Fruit fly (Drosophila melanogaster) whole organism, embryonic: Measurements from ENCODE around the gene Gycalpha99B.
A peak's percentile ranks its signal among the peaks of the same experiment; 100 is the strongest.

ENCODE experiments used
- Abd-B ChIP-seq: fragments of 200-800 bp; sonication (Bioruptor generic); optimal IDR thresholded peaks from 2 replicates; lab custom pipeline; 2018; ENCODE audit warnings: missing biosample characterization, mild to moderate bottlenecking, missing genetic modification characterization, moderate library complexity
- Awh ChIP-seq: fragments of 200-800 bp; sonication (Bioruptor generic); IDR thresholded peaks from 2 replicates; pipeline ENCODE4, ENCODE4 v1.3.6; 2022; ENCODE audit warnings: missing biosample characterization, missing genetic modification characterization
- CG10979 ChIP-seq: fragments of 200-800 bp; sonication (Bioruptor generic); optimal IDR thresholded peaks from 2 replicates; lab custom pipeline; 2018; ENCODE audit warnings: missing biosample characterization, mild to moderate bottlenecking, missing genetic modification characterization, moderate library complexity
- CG11560 ChIP-seq: fragments of 200-800 bp; sonication (Bioruptor generic); IDR thresholded peaks from 3 replicates; pipeline ENCODE4 v1.3.6; 2022; ENCODE audit warnings: missing biosample characterization, missing genetic modification characterization
- CG11695 ChIP-seq: fragments of 200-800 bp; sonication (Bioruptor generic); IDR thresholded peaks from 3 replicates; pipeline ENCODE4 v1.3.6; 2022; ENCODE audit warnings: missing biosample characterization, missing genetic modification characterization
- CG12391 ChIP-seq: fragments of 200-800 bp; sonication (Bioruptor generic); optimal IDR thresholded peaks from 3 replicates; lab custom pipeline; 2018; ENCODE audit warnings: missing biosample characterization, mild to moderate bottlenecking, missing genetic modification characterization, moderate library complexity
- CG12659 ChIP-seq: fragments of 200-800 bp; sonication (Bioruptor generic); optimal IDR thresholded peaks from 3 replicates; lab custom pipeline; 2017; ENCODE audit warnings: mild to moderate bottlenecking, missing biosample characterization, missing genetic modification reagents, missing genetic modification characterization
- CG12769 ChIP-seq: fragments of 200-800 bp; sonication (Bioruptor generic); optimal IDR thresholded peaks from 2 replicates; lab custom pipeline; 2019; ENCODE audit warnings: missing biosample characterization, mild to moderate bottlenecking, missing genetic modification characterization, moderate library complexity
- CG15011 ChIP-seq: fragments of 200-800 bp; sonication (Bioruptor generic); optimal IDR thresholded peaks from 3 replicates; lab custom pipeline; 2018; ENCODE audit warnings: missing biosample characterization, mild to moderate bottlenecking, missing genetic modification characterization
- CG15073 ChIP-seq: fragments of 200-800 bp; sonication (Bioruptor generic); optimal IDR thresholded peaks from 2 replicates; lab custom pipeline; 2016; ENCODE audit warnings: missing biosample characterization, missing genetic modification characterization
- CG16815 ChIP-seq: fragments of 200-800 bp; sonication (Bioruptor generic); optimal IDR thresholded peaks from 3 replicates; lab custom pipeline; 2017; ENCODE audit warnings: missing biosample characterization, mild to moderate bottlenecking, missing genetic modification characterization
- CG17385 ChIP-seq: fragments of 200-800 bp; sonication (Bioruptor generic); optimal IDR thresholded peaks from 3 replicates; lab custom pipeline; 2018; ENCODE audit warnings: missing biosample characterization, mild to moderate bottlenecking, missing genetic modification characterization
- CG17802 ChIP-seq: fragments of 200-800 bp; sonication (Bioruptor generic); optimal IDR thresholded peaks from 2 replicates; lab custom pipeline; 2018; ENCODE audit warnings: missing biosample characterization, mild to moderate bottlenecking, missing genetic modification characterization, moderate library complexity
- CG18764 ChIP-seq: fragments of 200-800 bp; sonication (Bioruptor generic); optimal IDR thresholded peaks from 3 replicates; lab custom pipeline; 2016; ENCODE audit warnings: missing biosample characterization, missing genetic modification characterization
- CG2120 ChIP-seq: fragments of 200-800 bp; sonication (Bioruptor generic); optimal IDR thresholded peaks from 3 replicates; lab custom pipeline; 2016; ENCODE audit warnings: missing biosample characterization, missing genetic modification characterization
- CG3065 ChIP-seq: fragments of 200-800 bp; sonication (Bioruptor generic); optimal IDR thresholded peaks from 2 replicates; lab custom pipeline; 2016; ENCODE audit warnings: missing biosample characterization, missing genetic modification characterization
- CG32772 ChIP-seq: fragments of 200-800 bp; sonication (Bioruptor generic); IDR thresholded peaks from 2 replicates; pipeline ENCODE4 v1.3.6; 2022; ENCODE audit warnings: missing biosample characterization, missing genetic modification characterization
- CG3407 ChIP-seq: fragments of 200-800 bp; sonication (Bioruptor generic); optimal IDR thresholded peaks from 2 replicates; lab custom pipeline; 2018; ENCODE audit warnings: missing biosample characterization, mild to moderate bottlenecking, missing genetic modification characterization
- CG34376 ChIP-seq: fragments of 200-800 bp; sonication (Bioruptor generic); optimal IDR thresholded peaks from 2 replicates; lab custom pipeline; 2018; ENCODE audit warnings: missing biosample characterization, mild to moderate bottlenecking, missing genetic modification characterization
- CG42726 ChIP-seq: fragments of 200-800 bp; sonication (Bioruptor generic); IDR thresholded peaks from 2 replicates; pipeline ENCODE4 v1.3.6; 2022; ENCODE audit warnings: missing biosample characterization, missing genetic modification characterization; ENCODE audit not compliant: partially characterized antibody
- CG4404 ChIP-seq: fragments of 200-800 bp; sonication (Bioruptor generic); IDR thresholded peaks from 2 replicates; pipeline ENCODE4 v1.3.6; 2022; ENCODE audit warnings: missing biosample characterization, missing genetic modification characterization
- CG4617 ChIP-seq: fragments of 200-800 bp; sonication (Bioruptor generic); optimal IDR thresholded peaks from 3 replicates; lab custom pipeline; 2016; ENCODE audit warnings: missing biosample characterization, missing genetic modification characterization, borderline replicate concordance
- CG6175 ChIP-seq: fragments of 200-800 bp; sonication (Bioruptor generic); IDR thresholded peaks from 3 replicates; pipeline ENCODE4 v1.3.6; 2022; ENCODE audit warnings: missing biosample characterization, missing genetic modification characterization
- CG8765 ChIP-seq: fragments of 200-800 bp; sonication (Bioruptor generic); IDR thresholded peaks from 2 replicates; pipeline ENCODE4 v1.3.6; 2022; ENCODE audit warnings: missing biosample characterization, missing genetic modification characterization
- CG9437 ChIP-seq: fragments of 200-800 bp; sonication (Bioruptor generic); optimal IDR thresholded peaks from 2 replicates; lab custom pipeline; 2018; ENCODE audit warnings: missing biosample characterization, mild to moderate bottlenecking, missing genetic modification characterization
- Eip74EF ChIP-seq, 2 experiments: fragments of 200-800 bp in 1 of 2; fragments of >200 bp in 1 of 2; sonication (Bioruptor generic) in 1 of 2; optimal IDR thresholded peaks; 2 replicates each; lab custom pipeline; 2017 to 2019; ENCODE audit warnings: missing biosample characterization in 2 of 2, missing genetic modification characterization in 2 of 2, mild to moderate bottlenecking in 1 of 2, moderate library complexity in 1 of 2
- Ets97D ChIP-seq: fragments of 200-800 bp; sonication (Bioruptor generic); optimal IDR thresholded peaks from 3 replicates; lab custom pipeline; 2016; ENCODE audit warnings: missing biosample characterization, missing genetic modification characterization
- Fer1 ChIP-seq: fragments of 200-800 bp; sonication (Bioruptor generic); optimal IDR thresholded peaks from 2 replicates; lab custom pipeline; 2017; ENCODE audit warnings: missing biosample characterization, mild to moderate bottlenecking, missing genetic modification characterization
- Lim3 ChIP-seq: fragments of 200-800 bp; sonication (Bioruptor generic); IDR thresholded peaks from 2 replicates; pipeline ENCODE4 v1.3.6; 2022; ENCODE audit warnings: missing biosample characterization, missing genetic modification characterization
- MESR4 ChIP-seq: fragments of 200-800 bp; sonication (Bioruptor generic); optimal IDR thresholded peaks from 2 replicates; lab custom pipeline; 2018; ENCODE audit warnings: missing biosample characterization, mild to moderate bottlenecking, missing genetic modification characterization, moderate library complexity
- Mes4 ChIP-seq: fragments of 200-800 bp; sonication (Bioruptor generic); optimal IDR thresholded peaks from 2 replicates; lab custom pipeline; 2016; ENCODE audit warnings: missing biosample characterization, missing genetic modification characterization
- Oli ChIP-seq: fragments of 200-800 bp; sonication (Bioruptor generic); optimal IDR thresholded peaks from 2 replicates; lab custom pipeline; 2018; ENCODE audit warnings: missing biosample characterization, mild to moderate bottlenecking, missing genetic modification characterization, moderate library complexity
- Ravus ChIP-seq: fragments of 200-800 bp; sonication (Bioruptor generic); IDR thresholded peaks from 2 replicates; pipeline ENCODE4 v1.3.6; 2022; ENCODE audit warnings: missing biosample characterization, missing genetic modification characterization
- Stat92E ChIP-seq, 3 experiments: fragments of >200 bp in 2 of 3; fragments of 200-800 bp in 1 of 3; sonication (Bioruptor generic) in 1 of 3; optimal IDR thresholded peaks; 2 replicates each; lab custom pipeline; 2017 to 2019; ENCODE audit warnings: missing biosample characterization in 3 of 3, missing genetic modification characterization in 3 of 3, mild to moderate bottlenecking in 1 of 3, moderate library complexity in 1 of 3
- Tbp ChIP-seq: fragments of >200 bp; optimal IDR thresholded peaks from 2 replicates; lab custom pipeline; 2018; ENCODE audit warnings: missing biosample characterization, missing genetic modification characterization
- cg ChIP-seq: fragments of 200-800 bp; sonication (Bioruptor generic); optimal IDR thresholded peaks from 3 replicates; lab custom pipeline; 2019; ENCODE audit warnings: missing biosample characterization, mild to moderate bottlenecking, missing genetic modification characterization, moderate library complexity
- croc ChIP-seq: fragments of 200-800 bp; sonication (Bioruptor generic); conservative IDR thresholded peaks from 3 replicates; pipeline ENCODE4 v1.3.6; 2022; ENCODE audit warnings: missing biosample characterization, missing genetic modification characterization
- da ChIP-seq: fragments of 200-800 bp; sonication (Bioruptor generic); optimal IDR thresholded peaks from 2 replicates; lab custom pipeline; 2016; ENCODE audit warnings: missing biosample characterization, missing genetic modification characterization
- dati ChIP-seq: fragments of 200-800 bp; sonication (Bioruptor generic); IDR thresholded peaks from 2 replicates; pipeline ENCODE4 v1.3.6; 2022; ENCODE audit warnings: missing biosample characterization, missing genetic modification characterization
- disco-r ChIP-seq: fragments of 200-800 bp; sonication (Bioruptor generic); optimal IDR thresholded peaks from 2 replicates; lab custom pipeline; 2016; ENCODE audit warnings: missing biosample characterization, missing genetic modification characterization
- ems ChIP-seq: fragments of 200-800 bp; sonication (Bioruptor generic); optimal IDR thresholded peaks from 3 replicates; lab custom pipeline; 2016; ENCODE audit warnings: missing biosample characterization, missing genetic modification characterization
- fru ChIP-seq: fragments of >200 bp; optimal IDR thresholded peaks from 2 replicates; lab custom pipeline; 2017
- insv ChIP-seq, 2 experiments: fragments of 200-800 bp; sonication (Bioruptor generic); optimal IDR thresholded peaks; 3 replicates each; lab custom pipeline; 2016 to 2018; ENCODE audit warnings: missing biosample characterization in 2 of 2, missing genetic modification characterization in 2 of 2
- kay ChIP-seq: fragments of 200-800 bp; sonication (Bioruptor generic); optimal IDR thresholded peaks from 2 replicates; lab custom pipeline; 2016; ENCODE audit warnings: missing biosample characterization, missing genetic modification characterization
- lola ChIP-seq, 3 experiments: fragments of >200 bp in 2 of 3; fragments of 200-800 bp in 1 of 3; sonication (Bioruptor generic) in 1 of 3; optimal IDR thresholded peaks; 2 replicates each; lab custom pipeline; 2017 to 2019; ENCODE audit warnings: missing biosample characterization in 3 of 3, missing genetic modification characterization in 3 of 3, mild to moderate bottlenecking in 1 of 3, moderate library complexity in 1 of 3
- mam ChIP-seq: fragments of 200-800 bp; sonication (Bioruptor generic); optimal IDR thresholded peaks from 3 replicates; lab custom pipeline; 2016; ENCODE audit warnings: missing biosample characterization, missing genetic modification characterization
- onecut ChIP-seq: fragments of 200-800 bp; sonication (Bioruptor generic); IDR thresholded peaks from 2 replicates; pipeline ENCODE4 v1.3.6; 2022; ENCODE audit warnings: missing biosample characterization, missing genetic modification characterization
- pfk ChIP-seq: fragments of 200-800 bp; sonication (Bioruptor generic); optimal IDR thresholded peaks from 2 replicates; lab custom pipeline; 2018; ENCODE audit warnings: missing biosample characterization, mild to moderate bottlenecking, missing genetic modification characterization, moderate library complexity
- tll ChIP-seq, 2 experiments: fragments of 200-800 bp in 1 of 2; fragments of >200 bp in 1 of 2; sonication (Bioruptor generic) in 1 of 2; optimal IDR thresholded peaks; 2 replicates each; lab custom pipeline; 2017 to 2019; ENCODE audit warnings: missing biosample characterization in 2 of 2, missing genetic modification characterization in 2 of 2, mild to moderate bottlenecking in 1 of 2, moderate library complexity in 1 of 2
- trh ChIP-seq: fragments of 200-800 bp; sonication (Bioruptor generic); optimal IDR thresholded peaks from 2 replicates; lab custom pipeline; 2016; ENCODE audit warnings: missing biosample characterization, missing genetic modification characterization
- usp ChIP-seq: fragments of >200 bp; optimal IDR thresholded peaks from 2 replicates; lab custom pipeline; 2017; ENCODE audit warnings: missing biosample characterization, missing genetic modification characterization
- wek ChIP-seq: fragments of 200-800 bp; sonication (Bioruptor generic); optimal IDR thresholded peaks from 3 replicates; lab custom pipeline; 2018; ENCODE audit warnings: missing biosample characterization, mild to moderate bottlenecking, missing genetic modification characterization, moderate library complexity

The Gycalpha99B gene

dm6 chr3R:29711434-29711833, 29.1 kb downstream of the Gycalpha99B start (continued):
- TF ChIP-seq tll (GFP tag; optimal IDR thresholded peaks at IDR 0.05; lab: Kevin White, UChicago) (no peak), lola (GFP tag; optimal IDR thresholded peaks at IDR 0.05; lab: Kevin White, UChicago) (peak in 1 of 3 experiments; percentile 41), wek (GFP tag; lab: Kevin White, UChicago) (no peak), CG32772 (GFP tag; lab: Robert Waterston, UW) (no peak), dati (no peak), insv (GFP tag; optimal IDR thresholded peaks at IDR 0.05; lab: Kevin White, UChicago) (no peak), CG15011 (GFP tag; lab: Kevin White, UChicago) (no peak), Mes4 (GFP tag; lab: Kevin White, UChicago) (no peak), CG9437 (GFP tag; lab: Kevin White, UChicago) (no peak), croc (GFP tag; lab: Robert Waterston, UW) (no peak), Ravus (GFP tag; lab: Robert Waterston, UW) (no peak), Ets97D (GFP tag; lab: Kevin White, UChicago) (no peak), CG11695 (GFP tag; lab: Robert Waterston, UW) (no peak), CG11560 (tag; lab: Robert Waterston, UW) (no peak), Tbp (GFP tag; lab: Kevin White, UChicago) (no peak), Oli (peak; percentile 18), disco-r (GFP tag; lab: Kevin White, UChicago) (no peak), CG8765 (no peak), Fer1 (GFP tag; lab: Kevin White, UChicago) (no peak), CG34376 (GFP tag; lab: Kevin White, UChicago) (no peak), CG4404 (GFP tag; lab: Robert Waterston, UW) (no peak), CG17385 (no peak), CG2120 (no peak), CG3407 (no peak), fru (lab: Kevin White, UChicago) (no peak), onecut (GFP tag; lab: Robert Waterston, UW) (no peak), mam (GFP tag; lab: Kevin White, UChicago) (no peak), pfk (no peak), Abd-B (GFP tag; lab: Kevin White, UChicago) (peak; percentile 14), Awh (GFP tag; lab: Robert Waterston, UW) (no peak), Stat92E (GFP tag; optimal IDR thresholded peaks at IDR 0.05; lab: Kevin White, UChicago) (no peak), CG4617 (GFP tag; lab: Kevin White, UChicago) (no peak), CG6175 (GFP tag; lab: Robert Waterston, UW) (no peak), cg (GFP tag; lab: Kevin White, UChicago) (no peak), CG16815 (GFP tag; lab: Kevin White, UChicago) (no peak), CG12769 (tag; lab: Kevin White, UChicago) (no peak), CG12391 (tag; lab: Kevin White, UChicago) (peak; percentile 8), trh (GFP tag; lab: Kevin White, UChicago) (no peak), Lim3 (no peak), kay (GFP tag; lab: Kevin White, UChicago) (no peak), CG18764 (GFP tag; lab: Kevin White, UChicago) (no peak), CG3065 (no peak), usp (GFP tag; lab: Kevin White, UChicago) (no peak), CG10979 (peak; percentile 11), CG12659 (GFP tag; lab: Kevin White, UChicago) (no peak), da (GFP tag; lab: Kevin White, UChicago) (no peak), CG17802 (tag; lab: Kevin White, UChicago) (no peak), CG15073 (GFP tag; lab: Kevin White, UChicago) (no peak), MESR4 (no peak), ems (GFP tag; lab: Kevin White, UChicago) (no peak), CG42726 (GFP tag; lab: Robert Waterston, UW) (no peak), Eip74EF (GFP tag; optimal IDR thresholded peaks at IDR 0.05; lab: Kevin White, UChicago) (no peak)
